Worm (Caenorhabditis elegans) whole organism, L2 larva: ENCODE data around the gene F38B7.17.

ENCODE experiments used
- C34F6.9 ChIP-seq: fragments of 150-350 bp; optimal IDR thresholded peaks from 2 replicates; lab custom pipeline; 2014; ENCODE audit warnings: missing biosample characterization, missing genetic modification characterization
- F13H6.1 ChIP-seq: sonication (generic microtip); optimal IDR thresholded peaks from 2 replicates; lab custom pipeline; 2016; ENCODE audit warnings: missing genetic modification characterization, missing compliant biosample characterization
- R02D3.7 ChIP-seq: fragments of 150-350 bp; optimal IDR thresholded peaks from 2 replicates; lab custom pipeline; 2014; ENCODE audit warnings: missing biosample characterization, missing genetic modification characterization
- Y55F3AM.14 ChIP-seq: fragments of 200-800 bp; sonication (Bioruptor generic); optimal IDR thresholded peaks from 2 replicates; lab custom pipeline; 2018; ENCODE audit warnings: mild to moderate bottlenecking, missing genetic modification characterization, missing compliant biosample characterization
- ZK546.5 ChIP-seq: sonication (generic microtip); optimal IDR thresholded peaks from 2 replicates; lab custom pipeline; 2017; ENCODE audit warnings: missing biosample characterization, missing genetic modification characterization
- alr-1 ChIP-seq: fragments of 150-350 bp; optimal IDR thresholded peaks from 2 replicates; lab custom pipeline; 2014; ENCODE audit warnings: missing biosample characterization, missing genetic modification characterization
- aly-2 ChIP-seq: fragments of 150-350 bp; optimal IDR thresholded peaks from 2 replicates; lab custom pipeline; 2014; ENCODE audit warnings: missing biosample characterization, missing genetic modification characterization
- blmp-1 ChIP-seq: sonication (generic microtip); optimal IDR thresholded peaks from 2 replicates; lab custom pipeline; 2017; ENCODE audit warnings: missing genetic modification characterization, mild to moderate bottlenecking, missing compliant biosample characterization, antibody characterized with exemption, moderate library complexity; ENCODE audit not compliant: insufficient read depth
- ceh-82 ChIP-seq: fragments of 150-350 bp; optimal IDR thresholded peaks from 2 replicates; lab custom pipeline; 2014; ENCODE audit warnings: missing biosample characterization, missing genetic modification characterization
- crh-2 ChIP-seq: sonication (generic microtip); optimal IDR thresholded peaks from 2 replicates; lab custom pipeline; 2017; ENCODE audit warnings: missing biosample characterization, missing genetic modification characterization
- egl-27 ChIP-seq: sonication (generic microtip); optimal IDR thresholded peaks from 3 replicates; lab custom pipeline; 2017; ENCODE audit warnings: missing biosample characterization, missing genetic modification reagents, missing genetic modification characterization
- elt-3 ChIP-seq: sonication (generic microtip); optimal IDR thresholded peaks from 2 replicates; lab custom pipeline; 2017; ENCODE audit warnings: missing biosample characterization, missing genetic modification characterization
- fos-1 ChIP-seq: fragments of 150-350 bp; optimal IDR thresholded peaks from 2 replicates; lab custom pipeline; 2014; ENCODE audit warnings: missing biosample characterization, missing genetic modification characterization
- gmeb-1 ChIP-seq: fragments of 150-350 bp; optimal IDR thresholded peaks from 2 replicates; lab custom pipeline; 2014; ENCODE audit warnings: missing biosample characterization, missing genetic modification characterization
- lin-11 ChIP-seq: fragments of 150-350 bp; sonication (generic microtip); optimal IDR thresholded peaks from 2 replicates; lab custom pipeline; 2014; ENCODE audit warnings: missing biosample characterization, missing genetic modification characterization, inconsistent platforms, mixed read lengths
- lin-13 ChIP-seq: fragments of 150-350 bp; optimal IDR thresholded peaks from 2 replicates; lab custom pipeline; 2014; ENCODE audit warnings: missing biosample characterization, missing genetic modification reagents, missing genetic modification characterization
- lsy-2 ChIP-seq, 2 experiments: fragments of 150-350 bp in 1 of 2; sonication (generic microtip) in 1 of 2; optimal IDR thresholded peaks; 2 replicates each; lab custom pipeline; 2014 to 2017; ENCODE audit warnings: missing biosample characterization in 2 of 2, missing genetic modification characterization in 2 of 2
- mbf-1 ChIP-seq: sonication (generic microtip); optimal IDR thresholded peaks from 2 replicates; lab custom pipeline; 2017; ENCODE audit warnings: missing biosample characterization, missing genetic modification characterization
- nhr-10 ChIP-seq: sonication (generic microtip); optimal IDR thresholded peaks from 2 replicates; lab custom pipeline; 2017; ENCODE audit warnings: missing biosample characterization, missing genetic modification characterization
- nhr-12 ChIP-seq: fragments of 150-350 bp; optimal IDR thresholded peaks from 2 replicates; lab custom pipeline; 2014; ENCODE audit warnings: missing biosample characterization, missing genetic modification characterization
- nhr-23 ChIP-seq: fragments of 150-350 bp; optimal IDR thresholded peaks from 2 replicates; lab custom pipeline; 2014; ENCODE audit warnings: missing biosample characterization, missing genetic modification reagents, missing genetic modification characterization
- nhr-237 ChIP-seq: fragments of 150-350 bp; optimal IDR thresholded peaks from 2 replicates; lab custom pipeline; 2014; ENCODE audit warnings: missing biosample characterization, missing genetic modification characterization
- nhr-25 ChIP-seq: fragments of 150-350 bp; sonication (generic microtip); optimal IDR thresholded peaks from 3 replicates; lab custom pipeline; 2014; ENCODE audit warnings: missing biosample characterization, missing genetic modification characterization
- nhr-6 ChIP-seq: fragments of 150-350 bp; optimal IDR thresholded peaks from 2 replicates; lab custom pipeline; 2014; ENCODE audit warnings: missing biosample characterization, missing genetic modification characterization
- nhr-77 ChIP-seq: fragments of 150-350 bp; optimal IDR thresholded peaks from 2 replicates; lab custom pipeline; 2014; ENCODE audit warnings: missing biosample characterization, missing genetic modification characterization
- peb-1 ChIP-seq: fragments of 150-350 bp; optimal IDR thresholded peaks from 2 replicates; lab custom pipeline; 2014; ENCODE audit warnings: missing biosample characterization, missing genetic modification characterization
- sma-3 ChIP-seq: sonication (generic microtip); optimal IDR thresholded peaks from 2 replicates; lab custom pipeline; 2016; ENCODE audit warnings: missing genetic modification reagents, missing genetic modification characterization, missing compliant biosample characterization
- sma-9 ChIP-seq, 2 experiments: fragments of 150-350 bp in 1 of 2; sonication (generic microtip) in 1 of 2; optimal IDR thresholded peaks; 2 replicates each; lab custom pipeline; 2014 to 2016; ENCODE audit warnings: missing genetic modification characterization in 2 of 2, mild to moderate bottlenecking in 1 of 2, missing biosample characterization in 1 of 2, missing compliant biosample characterization in 1 of 2, missing genetic modification reagents in 1 of 2, moderate library complexity in 1 of 2
- snpc-4 ChIP-seq: fragments of 150-350 bp; optimal IDR thresholded peaks from 2 replicates; lab custom pipeline; 2014; ENCODE audit warnings: missing biosample characterization, missing genetic modification characterization
- unc-39 ChIP-seq: fragments of 150-350 bp; optimal IDR thresholded peaks from 2 replicates; lab custom pipeline; 2014; ENCODE audit warnings: missing biosample characterization, missing genetic modification characterization
- unc-55 ChIP-seq: fragments of 150-350 bp; sonication (generic microtip); optimal IDR thresholded peaks from 3 replicates; lab custom pipeline; 2014; ENCODE audit warnings: missing biosample characterization, missing genetic modification reagents, missing genetic modification characterization
- unc-62 ChIP-seq: fragments of 150-350 bp; optimal IDR thresholded peaks from 2 replicates; lab custom pipeline; 2014; ENCODE audit warnings: missing biosample characterization, missing genetic modification reagents, missing genetic modification characterization
- ztf-1 ChIP-seq: fragments of 200-800 bp; sonication (Bioruptor generic); conservative IDR thresholded peaks from 2 replicates; pipeline ENCODE4 v1.3.6; 2022; ENCODE audit warnings: missing genetic modification characterization, missing compliant biosample characterization
- ztf-11 ChIP-seq: sonication (generic microtip); optimal IDR thresholded peaks from 2 replicates; lab custom pipeline; 2017; ENCODE audit warnings: missing biosample characterization, missing genetic modification characterization

The F38B7.17 gene

ce11 chrV:11552379-11552778 lies 3.6 kb upstream of the F38B7.17 start, which contains the start of gene srx-85:
Gene srx-85 (plus strand): TSS chrV:11552679.
- TF ChIP-seq R02D3.7 (tag; lab: Kevin White, UChicago) (no peak), lin-13 (GFP tag; lab: Kevin White, UChicago) (no peak), nhr-77 (tag; lab: Kevin White, UChicago) (no peak), aly-2 (no peak), lin-11 (no peak), sma-9 (GFP tag; optimal IDR thresholded peaks at IDR 0.05; lab: Kevin White, UChicago) (no peak), sma-9 (tag; optimal IDR thresholded peaks at IDR 0.05; lab: Kevin White, UChicago) (no peak), elt-3 (no peak), blmp-1 (no peak), unc-39 (tag; lab: Kevin White, UChicago) (no peak), ceh-82 (tag; lab: Kevin White, UChicago) (no peak), nhr-12 (tag; lab: Kevin White, UChicago) (no peak), F13H6.1 (tag; lab: Kevin White, UChicago) (no peak), unc-62 (GFP tag; lab: Kevin White, UChicago) (no peak)

- TF ChIP-seq ztf-1 (GFP tag; lab: Robert Waterston, UW), result no peak
- TF ChIP-seq nhr-77 (tag; lab: Kevin White, UChicago), result no peak
- no peak for TF ChIP-seq nhr-23
- no peak for TF ChIP-seq nhr-12 (tag; lab: Kevin White, UChicago)
- no peak for TF ChIP-seq C34F6.9 (tag; lab: Kevin White, UChicago)
- no peak for TF ChIP-seq peb-1
- TF ChIP-seq lin-13 (GFP tag; lab: Kevin White, UChicago), result no peak
- TF ChIP-seq blmp-1, result no peak
- no peak for TF ChIP-seq mbf-1
Measured at ce11 chrV:11546795-11547194, 2.0 kb downstream of the F38B7.17 start, which contains the start of gene F38B7.11. Gene F38B7.11 (plus strand): TSS chrV:11547095.

DNA sequence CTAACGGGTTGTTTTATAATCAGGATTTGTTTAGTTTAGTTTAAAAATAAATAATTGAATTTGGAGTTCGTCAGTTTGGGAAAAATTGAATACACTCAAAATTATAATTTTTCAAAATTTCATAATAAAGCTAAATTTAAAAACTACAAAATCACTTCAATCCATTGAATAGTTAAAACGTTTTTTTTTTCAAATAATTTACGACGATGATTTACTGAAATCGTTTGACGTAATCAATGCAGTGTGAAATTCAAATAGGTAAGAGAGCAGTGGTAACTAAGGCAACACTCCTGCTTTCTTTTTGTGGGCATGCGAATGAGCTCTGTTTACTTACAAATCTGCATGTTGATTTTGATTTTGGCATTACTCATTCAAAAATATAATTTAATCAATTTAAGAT lies 3.5 kb downstream of the F38B7.17 start, which contains the start of gene F38B7.10:
TSS of gene F38B7.10 (plus strand) at position 301 of the 400 bp plus-strand sequence.
- TF ChIP-seq unc-39 (tag; lab: Kevin White, UChicago), result no peak
- no peak for TF ChIP-seq lsy-2 (tag; optimal IDR thresholded peaks at IDR 0.05; lab: Kevin White, UChicago)
- TF ChIP-seq R02D3.7 (tag; lab: Kevin White, UChicago), result no peak
- no peak for TF ChIP-seq nhr-237 (tag; lab: Kevin White, UChicago)
- TF ChIP-seq, all 48 proteins: peak for 0

DNA sequence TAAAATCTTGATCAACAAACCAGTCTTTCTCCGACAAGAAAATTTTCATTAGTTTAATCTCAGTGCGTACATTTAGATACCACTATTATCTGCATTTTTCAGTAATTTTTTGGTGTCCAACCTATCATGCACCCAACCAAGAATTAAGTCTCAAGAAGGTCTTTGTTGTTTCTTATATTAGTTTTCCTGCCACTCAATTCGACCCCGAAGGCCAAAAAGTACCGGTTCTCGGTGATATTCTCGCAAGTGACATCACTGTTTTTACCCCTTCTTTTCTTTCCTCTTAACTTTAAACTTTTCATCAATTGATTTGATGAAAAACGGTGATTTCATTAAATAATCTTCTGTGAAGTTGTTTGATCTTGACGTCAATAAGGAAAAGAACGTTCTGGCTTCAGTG lies 5.2 kb downstream of the F38B7.17 start, which contains the start of gene F38B7.2:
TSS of gene F38B7.2 (plus strand) at position 400 of the 400 bp plus-strand sequence.
- peak; percentile 54 for TF ChIP-seq sma-9 (GFP tag; optimal IDR thresholded peaks at IDR 0.05; lab: Kevin White, UChicago)
- TF ChIP-seq sma-9 (tag; optimal IDR thresholded peaks at IDR 0.05; lab: Kevin White, UChicago), result no peak
- TF ChIP-seq blmp-1, result peak; percentile 65
- TF ChIP-seq sma-3 (GFP tag; lab: Kevin White, UChicago), result peak; percentile 54
- no peak for TF ChIP-seq nhr-23
- peak; percentile 86 for TF ChIP-seq nhr-25 (tag; lab: Kevin White, UChicago)
- peak; percentile 32 for TF ChIP-seq crh-2 (tag; lab: Kevin White, UChicago)
- TF ChIP-seq Y55F3AM.14 (GFP tag; lab: Kevin White, UChicago), result no peak
- no peak for TF ChIP-seq alr-1 (tag; lab: Kevin White, UChicago)
- peak; percentile 23 for TF ChIP-seq fos-1
- TF ChIP-seq, all 48 proteins: peak for 6

DNA sequence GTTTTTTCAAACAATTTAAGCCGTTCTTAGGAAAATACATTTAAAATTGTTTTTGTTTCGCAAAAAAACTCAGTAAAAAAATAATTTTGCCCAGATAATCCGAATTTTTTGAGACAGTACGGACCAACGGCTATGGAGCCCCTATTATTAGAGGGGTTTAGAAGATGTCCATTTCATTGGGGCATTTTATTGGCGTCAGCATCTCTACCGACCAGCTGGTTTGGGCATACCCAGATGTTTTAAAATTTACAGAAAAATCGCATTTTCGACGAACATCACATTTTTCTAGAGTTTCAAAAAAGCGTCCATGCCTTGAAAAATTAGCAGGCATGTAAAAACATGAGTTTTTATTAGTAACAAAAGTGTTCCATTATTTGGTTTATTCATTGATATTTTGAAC lies 7.5 kb downstream of the F38B7.17 start:
- TF ChIP-seq Y55F3AM.14 (GFP tag; lab: Kevin White, UChicago) (no peak), nhr-12 (tag; lab: Kevin White, UChicago) (no peak), ztf-11 (tag; lab: Kevin White, UChicago) (no peak), crh-2 (tag; lab: Kevin White, UChicago) (no peak), gmeb-1 (tag; lab: Kevin White, UChicago) (no peak), lin-13 (GFP tag; lab: Kevin White, UChicago) (no peak), nhr-6 (no peak), R02D3.7 (tag; lab: Kevin White, UChicago) (no peak), elt-3 (no peak), ZK546.5 (tag; lab: Kevin White, UChicago) (no peak)

- TF ChIP-seq ztf-11 (tag; lab: Kevin White, UChicago) (no peak), snpc-4 (tag; lab: Kevin White, UChicago) (no peak), unc-55 (GFP tag; lab: Kevin White, UChicago) (no peak), egl-27 (no peak), sma-9 (GFP tag; optimal IDR thresholded peaks at IDR 0.05; lab: Kevin White, UChicago) (no peak), sma-9 (tag; optimal IDR thresholded peaks at IDR 0.05; lab: Kevin White, UChicago) (no peak), nhr-25 (tag; lab: Kevin White, UChicago) (no peak), nhr-10 (tag; lab: Kevin White, UChicago) (no peak), lin-13 (GFP tag; lab: Kevin White, UChicago) (no peak)
Measured at ce11 chrV:11539502-11539901, 9.3 kb downstream of the F38B7.17 start.
